Worm (Caenorhabditis elegans) whole organism, L1 larva: ENCODE results near the gene F56D6.14.
A peak's percentile ranks its signal among the peaks of the same experiment; 100 is the strongest.

Experiments
- C04F5.9 ChIP-seq: sonication (generic microtip); optimal IDR thresholded peaks from 2 replicates; lab custom pipeline; 2016; ENCODE audit warnings: missing genetic modification characterization, missing compliant biosample characterization
- C34B4.2 ChIP-seq: sonication (generic microtip); optimal IDR thresholded peaks from 2 replicates; lab custom pipeline; 2017; ENCODE audit warnings: mild to moderate bottlenecking, missing genetic modification characterization, missing compliant biosample characterization
- ama-1 ChIP-seq: fragments of 150-350 bp; optimal IDR thresholded peaks from 2 replicates; lab custom pipeline; 2014
- blmp-1 ChIP-seq: fragments of 150-350 bp; optimal IDR thresholded peaks from 2 replicates; lab custom pipeline; 2014; ENCODE audit warnings: missing biosample characterization, missing genetic modification characterization
- ceh-90 ChIP-seq: sonication (generic microtip); optimal IDR thresholded peaks from 2 replicates; lab custom pipeline; 2016; ENCODE audit warnings: missing genetic modification characterization, missing compliant biosample characterization
- dsc-1 ChIP-seq: sonication (generic microtip); optimal IDR thresholded peaks from 2 replicates; lab custom pipeline; 2016; ENCODE audit warnings: mild to moderate bottlenecking, missing genetic modification characterization, missing compliant biosample characterization
- efl-1 ChIP-seq, 4 experiments: fragments of 150-350 bp; optimal IDR thresholded peaks in 3 of 4; peaks in 1 of 4; 1 replicate in 1 of 4; 2 replicates in 3 of 4; lab custom pipeline; 2014; ENCODE audit warnings: missing biosample characterization in 2 of 4, missing genetic modification characterization in 2 of 4, missing genetic modification reagents in 2 of 4
- efl-3 ChIP-seq: fragments of 200-800 bp; sonication (Bioruptor generic); optimal IDR thresholded peaks from 2 replicates; lab custom pipeline; 2018; ENCODE audit warnings: mild to moderate bottlenecking, missing genetic modification characterization, missing compliant biosample characterization
- egl-13 ChIP-seq: sonication (generic microtip); optimal IDR thresholded peaks from 2 replicates; lab custom pipeline; 2016; ENCODE audit warnings: missing genotype, missing genetic modification reagents, missing genetic modification characterization, missing compliant biosample characterization
- egl-27 ChIP-seq, 2 experiments: fragments of 150-350 bp in 1 of 2; sonication (generic microtip); optimal IDR thresholded peaks; 3 replicates each; lab custom pipeline; 2017 to 2018; ENCODE audit warnings: missing biosample characterization in 2 of 2, missing genetic modification characterization in 2 of 2, missing genetic modification reagents in 2 of 2
- elt-2 ChIP-seq: sonication (generic microtip); optimal IDR thresholded peaks from 2 replicates; lab custom pipeline; 2016; ENCODE audit warnings: missing genetic modification characterization, mild to moderate bottlenecking, inconsistent platforms, missing compliant biosample characterization, missing genetic modification reagents
- elt-3 ChIP-seq, 6 experiments: fragments of 150-350 bp in 1 of 6; sonication (generic microtip); optimal IDR thresholded peaks; 2 replicates each; lab custom pipeline; 2017 to 2018; ENCODE audit warnings: missing biosample characterization in 6 of 6, missing genetic modification characterization in 6 of 6, inconsistent platforms in 1 of 6
- fkh-4 ChIP-seq: sonication (generic microtip); optimal IDR thresholded peaks from 2 replicates; lab custom pipeline; 2016; ENCODE audit warnings: missing compliant biosample characterization, missing genetic modification characterization, borderline replicate concordance
- hlh-17 ChIP-seq: fragments of 200-800 bp; sonication (Bioruptor generic); optimal IDR thresholded peaks from 2 replicates; lab custom pipeline; 2018; ENCODE audit warnings: missing genetic modification characterization, mild to moderate bottlenecking, missing compliant biosample characterization, moderate library complexity, borderline replicate concordance
- hpl-2 ChIP-seq: fragments of 150-350 bp; optimal IDR thresholded peaks from 2 replicates; lab custom pipeline; 2014; ENCODE audit warnings: missing biosample characterization, missing genetic modification reagents, missing genetic modification characterization
- isw-1 ChIP-seq: fragments of 200-800 bp; sonication (Bioruptor generic); IDR thresholded peaks from 2 replicates; pipeline ENCODE4 v1.3.6; 2022; ENCODE audit warnings: missing genetic modification characterization, missing compliant biosample characterization
- jun-1 ChIP-seq: fragments of 150-350 bp; optimal IDR thresholded peaks from 2 replicates; lab custom pipeline; 2014; ENCODE audit warnings: missing biosample characterization, missing genetic modification reagents, missing genetic modification characterization
- lin-13 ChIP-seq: fragments of 150-350 bp; optimal IDR thresholded peaks from 2 replicates; lab custom pipeline; 2014; ENCODE audit warnings: missing biosample characterization, missing genetic modification reagents, missing genetic modification characterization
- lin-14 ChIP-seq: fragments of 200-800 bp; sonication (Bioruptor generic); optimal IDR thresholded peaks from 2 replicates; lab custom pipeline; 2018; ENCODE audit warnings: mild to moderate bottlenecking, missing genetic modification characterization, moderate library complexity, missing compliant biosample characterization
- lin-15B ChIP-seq: fragments of 150-350 bp; sonication (generic microtip); optimal IDR thresholded peaks from 3 replicates; lab custom pipeline; 2014; ENCODE audit warnings: missing biosample characterization, missing genetic modification characterization
- lin-35 ChIP-seq, 2 experiments: fragments of 150-350 bp; optimal IDR thresholded peaks; 2 replicates each; lab custom pipeline; 2014; ENCODE audit warnings: missing biosample characterization in 2 of 2, missing genetic modification characterization in 2 of 2, missing genetic modification reagents in 2 of 2
- lsy-2 ChIP-seq, 2 experiments: fragments of 150-350 bp; optimal IDR thresholded peaks; 2 replicates each; lab custom pipeline; 2014; ENCODE audit warnings: missing biosample characterization in 2 of 2, missing genetic modification characterization in 2 of 2
- mdl-1 ChIP-seq, 2 experiments: fragments of 150-350 bp; optimal IDR thresholded peaks; 2 replicates each; lab custom pipeline; 2014 to 2017; ENCODE audit warnings: missing biosample characterization in 2 of 2, missing genetic modification characterization in 2 of 2, inconsistent platforms in 1 of 2
- mep-1 ChIP-seq: fragments of 150-350 bp; optimal IDR thresholded peaks from 2 replicates; lab custom pipeline; 2014; ENCODE audit warnings: missing biosample characterization, missing genetic modification characterization
- nhr-19 ChIP-seq: fragments of 200-800 bp; sonication (Bioruptor generic); conservative IDR thresholded peaks from 2 replicates; pipeline ENCODE4 v1.3.6; 2022; ENCODE audit warnings: missing genetic modification characterization, missing compliant biosample characterization
- nhr-20 ChIP-seq: sonication (generic microtip); optimal IDR thresholded peaks from 2 replicates; lab custom pipeline; 2016; ENCODE audit warnings: mild to moderate bottlenecking, missing genetic modification characterization, missing compliant biosample characterization
- nhr-85 ChIP-seq: sonication (generic microtip); peaks from one replicate; lab custom pipeline; 2016; ENCODE audit warnings: missing genetic modification characterization, inconsistent platforms, missing compliant biosample characterization
- nhr-90 ChIP-seq: sonication (generic microtip); optimal IDR thresholded peaks from 2 replicates; lab custom pipeline; 2016; ENCODE audit warnings: mild to moderate bottlenecking, missing genetic modification characterization, missing compliant biosample characterization; ENCODE audit not compliant: poor library complexity
- pax-3 ChIP-seq: fragments of 200-800 bp; sonication (Bioruptor generic); optimal IDR thresholded peaks from 2 replicates; lab custom pipeline; 2018; ENCODE audit warnings: mild to moderate bottlenecking, missing genetic modification characterization, moderate library complexity, missing compliant biosample characterization
- pqm-1 ChIP-seq: sonication (generic microtip); optimal IDR thresholded peaks from 3 replicates; lab custom pipeline; 2017; ENCODE audit warnings: missing biosample characterization, missing genetic modification characterization
- rnt-1 ChIP-seq: sonication (generic microtip); optimal IDR thresholded peaks from 2 replicates; lab custom pipeline; 2016; ENCODE audit warnings: mild to moderate bottlenecking, missing genetic modification characterization, moderate library complexity, missing compliant biosample characterization
- snu-23 ChIP-seq: sonication (generic microtip); optimal IDR thresholded peaks from 2 replicates; lab custom pipeline; 2016; ENCODE audit warnings: missing genetic modification characterization, missing compliant biosample characterization
- swsn-7 ChIP-seq: sonication (generic microtip); optimal IDR thresholded peaks from 2 replicates; lab custom pipeline; 2016; ENCODE audit warnings: missing genetic modification characterization, missing compliant biosample characterization
- tlp-1 ChIP-seq: fragments of 150-350 bp; optimal IDR thresholded peaks from 2 replicates; lab custom pipeline; 2014; ENCODE audit warnings: missing biosample characterization, missing genetic modification characterization
- zip-4 ChIP-seq: fragments of 200-800 bp; sonication (Bioruptor generic); optimal IDR thresholded peaks from 2 replicates; lab custom pipeline; 2018; ENCODE audit warnings: mild to moderate bottlenecking, missing genetic modification characterization, moderate library complexity, missing compliant biosample characterization
- ztf-4 ChIP-seq: fragments of 150-350 bp; optimal IDR thresholded peaks from 2 replicates; lab custom pipeline; 2014; ENCODE audit warnings: missing biosample characterization, missing genetic modification characterization

F56D6.14 gene

ce11 chrIV:3894004-3894480 is 23.5 kb upstream of the F56D6.14 start, which contains the start of gene F56D6.8:
Gene F56D6.8 (minus strand): TSS chrIV:3894430.
- no peak for TF ChIP-seq efl-1 (optimal IDR thresholded peaks at IDR 0.05; lab: Kevin White, UChicago)
- peak in 1 of 2 experiments; percentile 67 for TF ChIP-seq efl-1 (GFP tag; optimal IDR thresholded peaks at IDR 0.05 in 1 of 2; lab: Kevin White, UChicago)
- TF ChIP-seq mep-1 (tag; lab: Kevin White, UChicago): no peak
- TF ChIP-seq fkh-4 (tag; lab: Kevin White, UChicago): peak; percentile 45
- no peak for TF ChIP-seq egl-27 (tag; optimal IDR thresholded peaks at IDR 0.05; lab: Kevin White, UChicago)
- TF ChIP-seq snu-23 (GFP tag; lab: Kevin White, UChicago): no peak
- TF ChIP-seq dsc-1 (tag; lab: Kevin White, UChicago): peak; percentile 75
- no peak for TF ChIP-seq swsn-7 (tag; lab: Kevin White, UChicago)
- TF ChIP-seq C34B4.2 (tag; lab: Kevin White, UChicago): no peak

ce11 chrIV:3894770-3895169 is 22.7 kb upstream of the F56D6.14 start, which contains the start of gene dct-8:
Gene dct-8 (plus strand): TSS chrIV:3895070.
- TF ChIP-seq blmp-1 (tag; lab: Kevin White, UChicago): peak; percentile 40
- no peak for TF ChIP-seq lin-13 (GFP tag; lab: Kevin White, UChicago)

ce11 chrIV:3899719-3900554 is 17.6 kb upstream of the F56D6.14 start, which contains the start of gene srz-62:
Gene srz-62 (plus strand): TSS chrIV:3900504.
- TF ChIP-seq egl-27 (tag; optimal IDR thresholded peaks at IDR 0.05; lab: Kevin White, UChicago): peak in 1 of 2 experiments; percentile 23
- TF ChIP-seq efl-3 (GFP tag; lab: Kevin White, UChicago): no peak
- peak; percentile 100 for TF ChIP-seq elt-2 (tag; lab: Kevin White, UChicago)
- TF ChIP-seq fkh-4 (tag; lab: Kevin White, UChicago): no peak
- no peak for TF ChIP-seq isw-1
- no peak for TF ChIP-seq C04F5.9 (tag; lab: Kevin White, UChicago)
- no peak for TF ChIP-seq rnt-1 (tag; lab: Kevin White, UChicago)
- TF ChIP-seq lin-14 (GFP tag; lab: Kevin White, UChicago): no peak
- no peak for TF ChIP-seq ztf-4 (tag; lab: Kevin White, UChicago)
- TF ChIP-seq hlh-17 (GFP tag; lab: Kevin White, UChicago): no peak
- TF ChIP-seq nhr-85 (tag; lab: Kevin White, UChicago): no peak
- peak; percentile 40 for TF ChIP-seq nhr-90 (tag; lab: Kevin White, UChicago)
- no peak for TF ChIP-seq ama-1
- no peak for TF ChIP-seq mdl-1 (tag; optimal IDR thresholded peaks at IDR 0.05; lab: Kevin White, UChicago)
- peak; percentile 43 for TF ChIP-seq egl-13 (tag; lab: Kevin White, UChicago)
- no peak for TF ChIP-seq zip-4 (GFP tag; lab: Kevin White, UChicago)
- peak; percentile 32 for TF ChIP-seq nhr-20 (tag; lab: Kevin White, UChicago)
- no peak for TF ChIP-seq efl-1 (optimal IDR thresholded peaks at IDR 0.05; lab: Kevin White, UChicago)
- TF ChIP-seq efl-1 (GFP tag; optimal IDR thresholded peaks at IDR 0.05 in 1 of 2; lab: Kevin White, UChicago): peak in 1 of 2 experiments; percentile 78
- peak; percentile 100 for TF ChIP-seq pqm-1 (tag; lab: Kevin White, UChicago)
- peak; percentile 97 for TF ChIP-seq jun-1
- peak; percentile 68 for TF ChIP-seq pax-3 (tag; lab: Kevin White, UChicago)
- peak in 1 of 2 experiments; percentile 61 for TF ChIP-seq lsy-2 (tag; optimal IDR thresholded peaks at IDR 0.05; lab: Kevin White, UChicago)
- TF ChIP-seq tlp-1: peak; percentile 92
- peak; percentile 5 for TF ChIP-seq hpl-2 (GFP tag; lab: Kevin White, UChicago)
- peak in 1 of 2 experiments; percentile 56 for TF ChIP-seq lin-35 (GFP tag; optimal IDR thresholded peaks at IDR 0.05; lab: Kevin White, UChicago)
- no peak for TF ChIP-seq ceh-90 (tag; lab: Kevin White, UChicago)
- no peak for TF ChIP-seq lin-15B (tag; lab: Kevin White, UChicago)
- no peak for TF ChIP-seq nhr-19 (GFP tag; lab: Robert Waterston, UW)
- no peak for TF ChIP-seq elt-3 (tag; optimal IDR thresholded peaks at IDR 0.05; lab: Kevin White, UChicago)
- TF ChIP-seq, all 84 proteins: peak for 13
